Worm (Caenorhabditis elegans): Measurements from ENCODE around the gene B0432.7.

- TF ChIP-seq him-1 (tag; optimal IDR thresholded peaks at IDR 0.05) (no peak), dao-5 (tag; optimal IDR thresholded peaks at IDR 0.05) (no peak)
These were observed 25.9 kb upstream of the B0432.7 start, which contains the start of gene K01A2.6 for ce11 chrII:299684-300083.
